Worm (Caenorhabditis elegans) whole organism, L1 larva: ENCODE results near the gene ZK512.1.

Experiments used
- C34B4.2 ChIP-seq: sonication (generic microtip); optimal IDR thresholded peaks from 2 replicates; lab custom pipeline; 2017; ENCODE audit warnings: mild to moderate bottlenecking, missing genetic modification characterization, missing compliant biosample characterization
- Y116A8C.19 ChIP-seq: sonication (generic microtip); optimal IDR thresholded peaks from 2 replicates; lab custom pipeline; 2016; ENCODE audit warnings: missing compliant biosample characterization, missing genetic modification characterization, borderline replicate concordance
- alr-1 ChIP-seq: fragments of 200-800 bp; sonication (Bioruptor generic); optimal IDR thresholded peaks from 2 replicates; lab custom pipeline; 2018; ENCODE audit warnings: borderline replicate concordance, mild to moderate bottlenecking, missing genetic modification characterization, missing compliant biosample characterization
- ama-1 ChIP-seq: fragments of 150-350 bp; optimal IDR thresholded peaks from 2 replicates; lab custom pipeline; 2014
- blmp-1 ChIP-seq: fragments of 150-350 bp; optimal IDR thresholded peaks from 2 replicates; lab custom pipeline; 2014; ENCODE audit warnings: missing biosample characterization, missing genetic modification characterization
- ceh-63 ChIP-seq: fragments of 200-800 bp; sonication (Bioruptor generic); optimal IDR thresholded peaks from 2 replicates; lab custom pipeline; 2018; ENCODE audit warnings: mild to moderate bottlenecking, missing genetic modification characterization, missing compliant biosample characterization
- dsc-1 ChIP-seq: sonication (generic microtip); optimal IDR thresholded peaks from 2 replicates; lab custom pipeline; 2016; ENCODE audit warnings: mild to moderate bottlenecking, missing genetic modification characterization, missing compliant biosample characterization
- efl-1 ChIP-seq, 4 experiments: fragments of 150-350 bp; optimal IDR thresholded peaks in 3 of 4; peaks in 1 of 4; 1 replicate in 1 of 4; 2 replicates in 3 of 4; lab custom pipeline; 2014; ENCODE audit warnings: missing biosample characterization in 2 of 4, missing genetic modification characterization in 2 of 4, missing genetic modification reagents in 2 of 4
- egl-13 ChIP-seq: sonication (generic microtip); optimal IDR thresholded peaks from 2 replicates; lab custom pipeline; 2016; ENCODE audit warnings: missing genotype, missing genetic modification reagents, missing genetic modification characterization, missing compliant biosample characterization
- elt-3 ChIP-seq, 6 experiments: fragments of 150-350 bp in 1 of 6; sonication (generic microtip); optimal IDR thresholded peaks; 2 replicates each; lab custom pipeline; 2017 to 2018; ENCODE audit warnings: missing biosample characterization in 6 of 6, missing genetic modification characterization in 6 of 6, inconsistent platforms in 1 of 6
- ets-5 ChIP-seq: fragments of 200-800 bp; sonication (Bioruptor generic); IDR thresholded peaks from 2 replicates; pipeline ENCODE4 v1.3.6; 2022; ENCODE audit warnings: missing genetic modification characterization, missing compliant biosample characterization
- fkh-10 ChIP-seq: sonication (generic microtip); optimal IDR thresholded peaks from 2 replicates; lab custom pipeline; 2017; ENCODE audit warnings: missing biosample characterization, missing genetic modification reagents, missing genetic modification characterization
- fos-1 ChIP-seq: fragments of 150-350 bp; optimal IDR thresholded peaks from 2 replicates; lab custom pipeline; 2014; ENCODE audit warnings: missing biosample characterization, missing genetic modification characterization
- grh-1 ChIP-seq: fragments of 200-800 bp; sonication (Bioruptor generic); IDR thresholded peaks from 2 replicates; pipeline ENCODE4 v1.3.6; 2022; ENCODE audit warnings: missing genetic modification reagents, missing genetic modification characterization, missing compliant biosample characterization
- hlh-17 ChIP-seq: fragments of 200-800 bp; sonication (Bioruptor generic); optimal IDR thresholded peaks from 2 replicates; lab custom pipeline; 2018; ENCODE audit warnings: missing genetic modification characterization, mild to moderate bottlenecking, missing compliant biosample characterization, moderate library complexity, borderline replicate concordance
- hpl-2 ChIP-seq: fragments of 150-350 bp; optimal IDR thresholded peaks from 2 replicates; lab custom pipeline; 2014; ENCODE audit warnings: missing biosample characterization, missing genetic modification reagents, missing genetic modification characterization
- irx-1 ChIP-seq: sonication (generic microtip); optimal IDR thresholded peaks from 2 replicates; lab custom pipeline; 2016; ENCODE audit warnings: missing genetic modification characterization, missing compliant biosample characterization
- isw-1 ChIP-seq: fragments of 200-800 bp; sonication (Bioruptor generic); IDR thresholded peaks from 2 replicates; pipeline ENCODE4 v1.3.6; 2022; ENCODE audit warnings: missing genetic modification characterization, missing compliant biosample characterization
- lin-13 ChIP-seq: fragments of 150-350 bp; optimal IDR thresholded peaks from 2 replicates; lab custom pipeline; 2014; ENCODE audit warnings: missing biosample characterization, missing genetic modification reagents, missing genetic modification characterization
- lin-14 ChIP-seq: fragments of 200-800 bp; sonication (Bioruptor generic); optimal IDR thresholded peaks from 2 replicates; lab custom pipeline; 2018; ENCODE audit warnings: mild to moderate bottlenecking, missing genetic modification characterization, moderate library complexity, missing compliant biosample characterization
- lin-35 ChIP-seq, 2 experiments: fragments of 150-350 bp; optimal IDR thresholded peaks; 2 replicates each; lab custom pipeline; 2014; ENCODE audit warnings: missing biosample characterization in 2 of 2, missing genetic modification characterization in 2 of 2, missing genetic modification reagents in 2 of 2
- lin-39 ChIP-seq: fragments of 150-350 bp; optimal IDR thresholded peaks from 2 replicates; lab custom pipeline; 2014; ENCODE audit warnings: missing biosample characterization, missing genetic modification reagents, missing genetic modification characterization
- lir-3 ChIP-seq: sonication (generic microtip); optimal IDR thresholded peaks from 2 replicates; lab custom pipeline; 2016; ENCODE audit warnings: mild to moderate bottlenecking, missing genetic modification characterization, moderate library complexity, missing compliant biosample characterization; ENCODE audit not compliant: poor library complexity
- lsy-2 ChIP-seq, 2 experiments: fragments of 150-350 bp; optimal IDR thresholded peaks; 2 replicates each; lab custom pipeline; 2014; ENCODE audit warnings: missing biosample characterization in 2 of 2, missing genetic modification characterization in 2 of 2
- mdl-1 ChIP-seq, 2 experiments: fragments of 150-350 bp; optimal IDR thresholded peaks; 2 replicates each; lab custom pipeline; 2014 to 2017; ENCODE audit warnings: missing biosample characterization in 2 of 2, missing genetic modification characterization in 2 of 2, inconsistent platforms in 1 of 2
- nhr-12 ChIP-seq: sonication (generic microtip); optimal IDR thresholded peaks from 2 replicates; lab custom pipeline; 2017; ENCODE audit warnings: missing biosample characterization, missing genetic modification characterization
- nhr-20 ChIP-seq: sonication (generic microtip); optimal IDR thresholded peaks from 2 replicates; lab custom pipeline; 2016; ENCODE audit warnings: mild to moderate bottlenecking, missing genetic modification characterization, missing compliant biosample characterization
- nhr-47 ChIP-seq: sonication (generic microtip); optimal IDR thresholded peaks from 2 replicates; lab custom pipeline; 2016; ENCODE audit warnings: mild to moderate bottlenecking, missing genetic modification characterization, moderate library complexity, missing compliant biosample characterization
- nhr-71 ChIP-seq: sonication (generic microtip); optimal IDR thresholded peaks from 2 replicates; lab custom pipeline; 2016; ENCODE audit warnings: mild to moderate bottlenecking, missing genetic modification characterization, moderate library complexity, missing compliant biosample characterization
- nhr-85 ChIP-seq: sonication (generic microtip); peaks from one replicate; lab custom pipeline; 2016; ENCODE audit warnings: missing genetic modification characterization, inconsistent platforms, missing compliant biosample characterization
- pqm-1 ChIP-seq: sonication (generic microtip); optimal IDR thresholded peaks from 3 replicates; lab custom pipeline; 2017; ENCODE audit warnings: missing biosample characterization, missing genetic modification characterization
- rnt-1 ChIP-seq: sonication (generic microtip); optimal IDR thresholded peaks from 2 replicates; lab custom pipeline; 2016; ENCODE audit warnings: mild to moderate bottlenecking, missing genetic modification characterization, moderate library complexity, missing compliant biosample characterization
- snu-23 ChIP-seq: sonication (generic microtip); optimal IDR thresholded peaks from 2 replicates; lab custom pipeline; 2016; ENCODE audit warnings: missing genetic modification characterization, missing compliant biosample characterization
- sox-4 ChIP-seq: sonication (generic microtip); optimal IDR thresholded peaks from 2 replicates; lab custom pipeline; 2016; ENCODE audit warnings: missing genetic modification characterization, missing compliant biosample characterization
- sptf-1 ChIP-seq: fragments of 150-350 bp; optimal IDR thresholded peaks from 2 replicates; lab custom pipeline; 2014; ENCODE audit warnings: missing biosample characterization, missing genetic modification characterization
- swsn-7 ChIP-seq: sonication (generic microtip); optimal IDR thresholded peaks from 2 replicates; lab custom pipeline; 2016; ENCODE audit warnings: missing genetic modification characterization, missing compliant biosample characterization
- unc-62 ChIP-seq: fragments of 150-350 bp; optimal IDR thresholded peaks from 2 replicates; lab custom pipeline; 2014; ENCODE audit warnings: missing biosample characterization, missing genetic modification reagents, missing genetic modification characterization
- unc-86 ChIP-seq: sonication (generic microtip); optimal IDR thresholded peaks from 2 replicates; lab custom pipeline; 2016; ENCODE audit warnings: missing genetic modification characterization, missing compliant biosample characterization
- unc-98 ChIP-seq: fragments of 200-800 bp; sonication (Bioruptor generic); IDR thresholded peaks from 2 replicates; pipeline ENCODE4 v1.3.6; 2022; ENCODE audit warnings: missing genetic modification characterization, missing compliant biosample characterization
- vab-15 ChIP-seq: sonication (generic microtip); optimal IDR thresholded peaks from 2 replicates; lab custom pipeline; 2017; ENCODE audit warnings: missing genotype, mild to moderate bottlenecking, missing genetic modification characterization, missing compliant biosample characterization
- zag-1 ChIP-seq: fragments of 150-350 bp; optimal IDR thresholded peaks from 2 replicates; lab custom pipeline; 2014; ENCODE audit warnings: missing biosample characterization, missing genetic modification characterization
- zip-4 ChIP-seq: fragments of 200-800 bp; sonication (Bioruptor generic); optimal IDR thresholded peaks from 2 replicates; lab custom pipeline; 2018; ENCODE audit warnings: mild to moderate bottlenecking, missing genetic modification characterization, moderate library complexity, missing compliant biosample characterization
- ztf-4 ChIP-seq: fragments of 150-350 bp; optimal IDR thresholded peaks from 2 replicates; lab custom pipeline; 2014; ENCODE audit warnings: missing biosample characterization, missing genetic modification characterization

The ZK512.1 gene

ce11 chrIII:9081763-9082162, 33.0 kb upstream of the ZK512.1 start, which contains the start of gene far-2:
far-2 (plus strand) TSS chrIII:9081828.
- no peak for TF ChIP-seq grh-1
- no peak for TF ChIP-seq hpl-2
- no peak for TF ChIP-seq vab-15 (tag; lab: Kevin White, UChicago)
- TF ChIP-seq irx-1 (tag; lab: Kevin White, UChicago): no peak
- TF ChIP-seq ceh-63 (GFP tag; lab: Kevin White, UChicago): no peak
- no peak for TF ChIP-seq swsn-7 (tag; lab: Kevin White, UChicago)
- no peak for TF ChIP-seq alr-1 (tag; lab: Kevin White, UChicago)

ce11 chrIII:9083118-9083517, 31.6 kb upstream of the ZK512.1 start:
- TF ChIP-seq nhr-47 (tag; lab: Kevin White, UChicago): no peak
- TF ChIP-seq unc-62: no peak
- TF ChIP-seq lin-14 (GFP tag; lab: Kevin White, UChicago): peak; percentile 22
- peak; percentile 24 for TF ChIP-seq snu-23 (GFP tag; lab: Kevin White, UChicago)
- TF ChIP-seq nhr-71 (tag; lab: Kevin White, UChicago): peak; percentile 62
- TF ChIP-seq egl-13 (tag; lab: Kevin White, UChicago): no peak
- TF ChIP-seq lsy-2 (tag; optimal IDR thresholded peaks at IDR 0.05; lab: Kevin White, UChicago): peak in 1 of 2 experiments; percentile 18
- no peak for TF ChIP-seq alr-1 (tag; lab: Kevin White, UChicago)
- TF ChIP-seq rnt-1 (tag; lab: Kevin White, UChicago): peak; percentile 23

DNA sequence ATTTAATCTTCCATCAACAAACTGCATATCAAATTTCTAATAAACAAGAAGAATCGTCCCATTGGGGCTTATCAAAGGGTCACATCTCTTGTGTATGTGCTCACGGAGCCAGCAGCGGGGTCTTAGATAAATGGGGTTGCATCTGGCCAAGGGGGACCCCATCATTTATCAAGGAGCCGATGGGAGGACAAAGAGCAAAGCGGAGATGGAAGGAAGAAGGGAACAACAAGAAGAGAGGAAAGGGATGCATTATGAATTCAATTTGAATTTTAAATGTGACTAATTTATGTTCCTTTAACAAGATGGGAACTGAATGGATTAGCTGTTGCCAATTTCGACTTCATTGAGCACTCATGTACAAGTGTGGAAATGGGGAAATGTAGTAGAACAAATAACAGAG, 30.4 kb upstream of the ZK512.1 start:
- TF ChIP-seq Y116A8C.19 (tag; lab: Kevin White, UChicago): no peak
- TF ChIP-seq nhr-71 (tag; lab: Kevin White, UChicago): peak; percentile 27
- no peak for TF ChIP-seq pqm-1 (tag; lab: Kevin White, UChicago)
- peak; percentile 50 for TF ChIP-seq lin-14 (GFP tag; lab: Kevin White, UChicago)
- TF ChIP-seq rnt-1 (tag; lab: Kevin White, UChicago): peak; percentile 23
- TF ChIP-seq lsy-2 (tag; optimal IDR thresholded peaks at IDR 0.05; lab: Kevin White, UChicago): peak in 1 of 2 experiments; percentile 16
- TF ChIP-seq snu-23 (GFP tag; lab: Kevin White, UChicago): peak; percentile 3
- peak; percentile 21 for TF ChIP-seq lin-39 (tag; lab: Kevin White, UChicago)
- no peak for TF ChIP-seq efl-1 (optimal IDR thresholded peaks at IDR 0.05; lab: Kevin White, UChicago)
- peak in 1 of 2 experiments; percentile 74 for TF ChIP-seq efl-1 (GFP tag; optimal IDR thresholded peaks at IDR 0.05 in 1 of 2; lab: Kevin White, UChicago)
- TF ChIP-seq, all 84 proteins: peak for 7

ce11 chrIII:9089325-9089823, 25.4 kb upstream of the ZK512.1 start, which contains the start of the genes mccc-2 and mrpl-44:
mccc-2 (minus strand) TSS chrIII:9089375.
mrpl-44 (minus strand) TSS chrIII:9089375.
- TF ChIP-seq fkh-10: no peak
- peak; percentile 23 for TF ChIP-seq nhr-20 (tag; lab: Kevin White, UChicago)
- peak; percentile 46 for TF ChIP-seq nhr-85 (tag; lab: Kevin White, UChicago)
- TF ChIP-seq ztf-4 (tag; lab: Kevin White, UChicago): no peak
- TF ChIP-seq snu-23 (GFP tag; lab: Kevin White, UChicago): no peak
- TF ChIP-seq ama-1: no peak
- TF ChIP-seq elt-3 (tag; optimal IDR thresholded peaks at IDR 0.05; lab: Kevin White, UChicago): no peak
- no peak for TF ChIP-seq fos-1
- no peak for TF ChIP-seq blmp-1
- TF ChIP-seq sptf-1: no peak
- no peak for TF ChIP-seq mdl-1 (tag; optimal IDR thresholded peaks at IDR 0.05; lab: Kevin White, UChicago)
- TF ChIP-seq lin-13 (GFP tag; lab: Kevin White, UChicago): no peak
- TF ChIP-seq zip-4 (GFP tag; lab: Kevin White, UChicago): no peak
- no peak for TF ChIP-seq alr-1 (tag; lab: Kevin White, UChicago)
- TF ChIP-seq zag-1 (tag; lab: Kevin White, UChicago): no peak
- TF ChIP-seq lir-3 (tag; lab: Kevin White, UChicago): no peak
- TF ChIP-seq dsc-1: no peak
- no peak for TF ChIP-seq unc-86 (tag; lab: Kevin White, UChicago)
- TF ChIP-seq sox-4 (tag; lab: Kevin White, UChicago): no peak
- TF ChIP-seq pqm-1 (tag; lab: Kevin White, UChicago): no peak
- peak; percentile 90 to 95 for TF ChIP-seq lin-35 (GFP tag; optimal IDR thresholded peaks at IDR 0.05; lab: Kevin White, UChicago)
- TF ChIP-seq rnt-1 (tag; lab: Kevin White, UChicago): peak; percentile 55
- TF ChIP-seq hlh-17 (GFP tag; lab: Kevin White, UChicago): no peak
- TF ChIP-seq nhr-12: no peak
- TF ChIP-seq ets-5 (GFP tag; lab: Robert Waterston, UW): no peak
- no peak for TF ChIP-seq lin-14 (GFP tag; lab: Kevin White, UChicago)
- no peak for TF ChIP-seq ceh-63 (GFP tag; lab: Kevin White, UChicago)
- no peak for TF ChIP-seq nhr-47 (tag; lab: Kevin White, UChicago)
- no peak for TF ChIP-seq unc-98 (GFP tag; lab: Robert Waterston, UW)
- TF ChIP-seq C34B4.2 (tag; lab: Kevin White, UChicago): no peak
- peak; percentile 39 for TF ChIP-seq isw-1 (GFP tag; lab: Robert Waterston, UW)
